Fruit fly (Drosophila melanogaster): ENCODE data around the gene Or63a.

The Or63a gene

DNA sequence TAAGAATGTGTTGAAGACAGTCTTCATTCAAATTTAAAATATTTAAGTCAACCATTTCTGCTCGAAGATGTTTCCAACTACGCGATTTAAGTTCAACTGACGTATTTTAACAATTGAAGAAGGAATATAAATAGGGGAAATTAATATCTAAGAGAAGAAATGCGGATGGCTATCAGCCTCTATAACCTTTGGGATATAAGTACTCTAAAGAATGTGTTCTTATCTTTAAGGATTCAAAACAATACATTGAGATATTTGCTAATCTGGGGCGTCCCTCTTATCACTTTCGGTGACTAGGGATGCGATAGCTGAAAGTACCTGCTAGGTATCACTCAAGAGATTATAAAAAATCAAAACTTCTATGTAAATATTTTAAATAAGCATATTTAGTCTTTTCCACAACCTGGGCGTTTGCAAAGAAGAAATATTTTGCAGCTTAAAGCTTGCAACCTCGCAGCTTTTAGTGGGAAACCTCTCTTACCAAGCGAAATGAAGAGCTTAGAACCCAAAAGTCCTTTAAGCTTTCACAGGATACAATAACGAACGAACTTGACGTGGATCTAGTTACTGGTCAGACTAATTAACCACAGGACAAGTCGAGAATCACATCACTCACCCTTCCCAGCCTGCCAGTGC, at the start of gene Or63a, which contains the start of gene CG34025:
TSS of gene Or63a (plus strand) at position 586 of the 636 bp plus-strand sequence.
TSS of gene CG34025 (minus strand) at position 101 of the 636 bp plus-strand sequence.
- TF ChIP-seq CG10348 (GFP tag; IDR thresholded peaks at IDR 0.05) (no peak), fd96Ca (GFP tag; IDR thresholded peaks at IDR 0.05) (no peak), CG32121 (GFP tag; IDR thresholded peaks at IDR 0.05) (no peak), gl (tag; optimal IDR thresholded peaks at IDR 0.05) (no peak), EcR (GFP tag; optimal IDR thresholded peaks at IDR 0.05) (no peak), CG4496 (GFP tag; IDR thresholded peaks at IDR 0.05) (no peak), CG34367 (tag; optimal IDR thresholded peaks at IDR 0.05) (no peak), Snoo (tag; optimal IDR thresholded peaks at IDR 0.05) (no peak), CG8159 (tag; optimal IDR thresholded peaks at IDR 0.05) (no peak), CG14655 (GFP tag; optimal IDR thresholded peaks at IDR 0.05) (no peak)

DNA sequence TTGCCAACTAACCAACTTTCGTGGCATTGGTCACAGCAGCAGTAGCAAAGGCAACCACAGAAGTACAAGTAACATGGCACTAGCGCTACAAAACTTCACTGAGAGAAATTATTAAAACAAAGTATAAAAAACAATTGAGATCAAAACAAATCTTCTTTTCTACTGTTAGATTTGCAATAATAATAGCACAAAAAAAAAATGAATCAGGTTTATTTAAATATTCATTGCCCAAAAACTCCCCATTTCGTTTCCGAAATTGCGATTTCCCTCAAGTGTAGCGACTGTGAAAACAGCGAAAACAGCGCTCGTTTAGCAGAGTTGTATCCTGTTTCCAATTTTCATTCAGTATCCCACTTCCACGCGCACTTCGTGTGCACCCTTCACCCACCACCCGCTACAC, 48.0 kb upstream of the Or63a start:
- no peak for TF ChIP-seq Snoo (tag; optimal IDR thresholded peaks at IDR 0.05)
- TF ChIP-seq D1 (tag; optimal IDR thresholded peaks at IDR 0.05): no peak
- no peak for TF ChIP-seq Pif1B (GFP tag; optimal IDR thresholded peaks at IDR 0.05)
- TF ChIP-seq CG34367 (tag; optimal IDR thresholded peaks at IDR 0.05): no peak
- TF ChIP-seq gl (tag; optimal IDR thresholded peaks at IDR 0.05): no peak
- TF ChIP-seq CG10348 (GFP tag; IDR thresholded peaks at IDR 0.05): no peak
- TF ChIP-seq CG15710 (tag; optimal IDR thresholded peaks at IDR 0.05): no peak
- TF ChIP-seq rn (GFP tag; IDR thresholded peaks at IDR 0.05): no peak
- TF ChIP-seq Pif1A (GFP tag; optimal IDR thresholded peaks at IDR 0.05): no peak
- TF ChIP-seq CG13204 (GFP tag; optimal IDR thresholded peaks at IDR 0.05): no peak
- no peak for TF ChIP-seq CG17806 (tag; optimal IDR thresholded peaks at IDR 0.05)
- TF ChIP-seq CG32121 (GFP tag; IDR thresholded peaks at IDR 0.05): no peak

- TF ChIP-seq CG4496 (GFP tag; IDR thresholded peaks at IDR 0.05): no peak
- no peak for TF ChIP-seq CG8301 (tag; optimal IDR thresholded peaks at IDR 0.05)
- TF ChIP-seq D1 (tag; optimal IDR thresholded peaks at IDR 0.05): no peak
- no peak for TF ChIP-seq CG15710 (tag; optimal IDR thresholded peaks at IDR 0.05)
- no peak for TF ChIP-seq CG9948 (tag; optimal IDR thresholded peaks at IDR 0.05)
- TF ChIP-seq CG32121 (GFP tag; IDR thresholded peaks at IDR 0.05): no peak
- TF ChIP-seq CG13204 (GFP tag; optimal IDR thresholded peaks at IDR 0.05): no peak
- TF ChIP-seq CG8159 (tag; optimal IDR thresholded peaks at IDR 0.05): no peak
- no peak for TF ChIP-seq EcR (GFP tag; optimal IDR thresholded peaks at IDR 0.05)
- TF ChIP-seq gl (tag; optimal IDR thresholded peaks at IDR 0.05): no peak
- TF ChIP-seq Snoo (tag; optimal IDR thresholded peaks at IDR 0.05): no peak
- no peak for TF ChIP-seq CG10348 (GFP tag; IDR thresholded peaks at IDR 0.05)
- TF ChIP-seq Pif1B (GFP tag; optimal IDR thresholded peaks at IDR 0.05): no peak
Measured at dm6 chr3L:2916554-2916953, 44.8 kb upstream of the Or63a start, which contains the start of gene CG9970. Gene CG9970 (minus strand): TSS chr3L:2916654.

DNA sequence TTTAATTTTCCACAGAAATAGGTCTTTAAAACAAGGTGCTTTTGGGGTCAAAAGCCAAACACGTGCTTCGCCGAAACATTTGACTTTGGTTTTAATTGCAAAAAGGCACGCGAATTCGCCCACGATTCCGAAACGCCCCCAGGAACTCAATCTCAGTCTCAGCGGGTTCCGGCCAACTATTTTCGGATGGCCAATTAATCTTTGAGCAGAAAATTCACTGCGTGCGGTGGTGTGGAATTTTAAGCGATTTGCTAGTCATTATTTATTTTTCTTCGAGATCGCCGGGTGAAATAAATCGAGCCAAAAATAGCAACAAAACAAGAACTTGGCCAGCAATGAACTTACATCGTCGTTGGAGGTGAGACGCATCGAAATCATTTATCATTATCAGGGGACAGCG, 42.7 kb upstream of the Or63a start:
- TF ChIP-seq CG15710 (tag; optimal IDR thresholded peaks at IDR 0.05): no peak
- TF ChIP-seq CG34367 (tag; optimal IDR thresholded peaks at IDR 0.05): no peak
- no peak for TF ChIP-seq CG13204 (GFP tag; optimal IDR thresholded peaks at IDR 0.05)
- no peak for TF ChIP-seq CG4496 (GFP tag; IDR thresholded peaks at IDR 0.05)
- no peak for TF ChIP-seq CG12605 (GFP tag; IDR thresholded peaks at IDR 0.05)

DNA sequence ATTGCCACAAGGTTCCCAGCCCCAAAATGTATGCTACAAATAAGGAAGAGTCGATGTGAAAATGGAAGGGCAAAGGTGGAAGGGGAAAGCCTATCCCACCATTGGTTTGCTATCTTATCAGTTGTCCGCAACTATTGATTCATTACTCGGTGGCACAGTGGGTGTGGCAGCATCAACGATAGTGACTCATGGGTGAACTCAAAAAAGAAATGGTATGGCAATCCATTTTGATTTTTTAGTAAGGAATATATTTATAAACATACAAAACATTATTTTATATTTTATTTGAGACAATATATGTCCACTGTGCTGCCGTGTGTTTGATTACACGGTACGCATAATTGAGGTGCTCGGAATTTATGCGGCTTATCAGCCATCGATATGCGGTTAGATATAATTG, 38.2 kb upstream of the Or63a start:
- TF ChIP-seq gl (tag; optimal IDR thresholded peaks at IDR 0.05): no peak
- TF ChIP-seq Snoo (tag; optimal IDR thresholded peaks at IDR 0.05): no peak
- no peak for TF ChIP-seq CG8159 (tag; optimal IDR thresholded peaks at IDR 0.05)
- TF ChIP-seq Pif1B (GFP tag; optimal IDR thresholded peaks at IDR 0.05): no peak
- no peak for TF ChIP-seq CG13204 (GFP tag; optimal IDR thresholded peaks at IDR 0.05)
- no peak for TF ChIP-seq CG15710 (tag; optimal IDR thresholded peaks at IDR 0.05)
- no peak for TF ChIP-seq Ets98B (GFP tag; IDR thresholded peaks at IDR 0.05)
- TF ChIP-seq CG9948 (tag; optimal IDR thresholded peaks at IDR 0.05): no peak
- TF ChIP-seq fd96Ca (GFP tag; IDR thresholded peaks at IDR 0.05): no peak
- TF ChIP-seq CG17806 (tag; optimal IDR thresholded peaks at IDR 0.05): no peak
- no peak for TF ChIP-seq CG8301 (tag; optimal IDR thresholded peaks at IDR 0.05)
- no peak for TF ChIP-seq Pif1A (GFP tag; optimal IDR thresholded peaks at IDR 0.05)
- no peak for TF ChIP-seq EcR (GFP tag; optimal IDR thresholded peaks at IDR 0.05)

dm6 chr3L:2951518-2951917, 9.8 kb upstream of the Or63a start, which contains the start of gene CG32846:
Gene CG32846 (minus strand): TSS chr3L:2951618.
- TF ChIP-seq CG8301 (tag; optimal IDR thresholded peaks at IDR 0.05) (no peak), CG13204 (GFP tag; optimal IDR thresholded peaks at IDR 0.05) (no peak), Snoo (tag; optimal IDR thresholded peaks at IDR 0.05) (no peak), Ets98B (GFP tag; IDR thresholded peaks at IDR 0.05) (no peak), CG8159 (tag; optimal IDR thresholded peaks at IDR 0.05) (no peak), Pif1B (GFP tag; optimal IDR thresholded peaks at IDR 0.05) (no peak), CG4496 (GFP tag; IDR thresholded peaks at IDR 0.05) (no peak), fd96Ca (GFP tag; IDR thresholded peaks at IDR 0.05) (no peak), CG10348 (GFP tag; IDR thresholded peaks at IDR 0.05) (no peak), rn (GFP tag; IDR thresholded peaks at IDR 0.05) (no peak), CG34367 (tag; optimal IDR thresholded peaks at IDR 0.05) (no peak), CG9948 (tag; optimal IDR thresholded peaks at IDR 0.05) (no peak), CG15710 (tag; optimal IDR thresholded peaks at IDR 0.05) (no peak), CG17806 (tag; optimal IDR thresholded peaks at IDR 0.05) (no peak), CG12605 (GFP tag; IDR thresholded peaks at IDR 0.05) (no peak)
